Worm (Caenorhabditis elegans) whole organism, midembryonic: Measurements from ENCODE around the gene T05A7.1.

Source experiments
- T22C8.4 ChIP-seq: fragments of 200-800 bp; sonication (Bioruptor generic); IDR thresholded peaks from 2 replicates; pipeline ENCODE4 v1.3.6; 2022; ENCODE audit warnings: missing genetic modification characterization, missing compliant biosample characterization
- cog-1 ChIP-seq: sonication (generic microtip); optimal IDR thresholded peaks from 2 replicates; lab custom pipeline; 2016; ENCODE audit warnings: missing genetic modification characterization, missing compliant biosample characterization
- ztf-23 ChIP-seq: fragments of 200-800 bp; sonication (Bioruptor generic); IDR thresholded peaks from 2 replicates; pipeline ENCODE4 v1.3.6; 2022; ENCODE audit warnings: missing genetic modification reagents, missing genetic modification characterization, missing compliant biosample characterization

DNA sequence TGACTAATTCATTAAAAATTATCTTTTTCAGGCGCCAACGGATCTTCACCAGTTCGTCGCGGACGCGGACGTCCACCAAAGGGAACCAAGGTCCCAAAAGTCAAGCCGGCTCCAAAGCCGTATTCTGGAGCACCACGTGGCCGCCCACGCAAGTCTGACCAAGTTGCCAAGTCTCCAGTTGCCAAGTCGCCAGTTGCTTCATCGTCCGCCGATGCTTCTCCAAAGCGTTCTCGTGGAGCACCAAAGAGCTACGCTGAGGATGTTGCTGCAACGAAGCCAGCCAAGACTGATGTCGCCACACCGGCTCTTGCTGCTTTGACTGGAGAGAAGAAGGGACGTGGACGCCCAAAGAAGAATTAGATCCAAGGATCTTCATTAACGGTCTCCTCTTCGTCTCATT, 4.8 kb upstream of the T05A7.1 start:
- TF ChIP-seq ztf-23 (GFP tag; lab: Robert Waterston, UW) = no peak
- TF ChIP-seq cog-1 (tag; lab: Kevin White, UChicago) = no peak
- TF ChIP-seq T22C8.4 (GFP tag; lab: Robert Waterston, UW) = no peak
